Worm (Caenorhabditis elegans) whole organism, young adult: ENCODE measurements around the gene str-182.

Experiments used
- F49E8.2 ChIP-seq: sonication (generic microtip); optimal IDR thresholded peaks from 3 replicates; lab custom pipeline; 2017; ENCODE audit warnings: missing genetic modification characterization, mild to moderate bottlenecking, missing compliant biosample characterization, antibody characterized with exemption, moderate library complexity; ENCODE audit not compliant: insufficient read depth
- Y95B8A.8 ChIP-seq: fragments of 200-800 bp; sonication (Bioruptor generic); IDR thresholded peaks from 2 replicates; pipeline ENCODE4 v1.3.6; 2022; ENCODE audit warnings: missing genetic modification reagents, missing genetic modification characterization, missing compliant biosample characterization
- ccch-3 ChIP-seq: fragments of 200-800 bp; sonication (Bioruptor generic); optimal IDR thresholded peaks from 2 replicates; lab custom pipeline; 2018; ENCODE audit warnings: mild to moderate bottlenecking, missing genetic modification characterization, missing compliant biosample characterization
- cebp-2 ChIP-seq: fragments of 200-800 bp; sonication (Bioruptor generic); IDR thresholded peaks from 2 replicates; pipeline ENCODE4 v1.3.6; 2022; ENCODE audit warnings: missing genetic modification characterization, missing compliant biosample characterization
- ceh-79 ChIP-seq: sonication (generic microtip); optimal IDR thresholded peaks from 2 replicates; lab custom pipeline; 2017; ENCODE audit warnings: mild to moderate bottlenecking, missing genetic modification characterization, missing compliant biosample characterization
- efl-1 ChIP-seq: fragments of 150-350 bp; optimal IDR thresholded peaks from 2 replicates; lab custom pipeline; 2014; ENCODE audit warnings: missing biosample characterization, missing genetic modification reagents, missing genetic modification characterization
- egl-44 ChIP-seq: fragments of 200-800 bp; sonication (Bioruptor generic); IDR thresholded peaks from 2 replicates; pipeline ENCODE4 v1.3.6; 2022; ENCODE audit warnings: missing genetic modification reagents, missing genetic modification characterization, missing compliant biosample characterization
- nhr-120 ChIP-seq: fragments of 200-800 bp; sonication (Bioruptor generic); IDR thresholded peaks from 2 replicates; pipeline ENCODE4 v1.3.6; 2022; ENCODE audit warnings: missing genetic modification characterization, missing compliant biosample characterization
- sdz-38 ChIP-seq: sonication (generic microtip); optimal IDR thresholded peaks from 2 replicates; lab custom pipeline; 2016; ENCODE audit warnings: missing genotype, missing genetic modification characterization, missing compliant biosample characterization
- snpc-1.1 ChIP-seq: sonication (generic microtip); optimal IDR thresholded peaks from 2 replicates; lab custom pipeline; 2017; ENCODE audit warnings: missing genetic modification characterization, mild to moderate bottlenecking, missing compliant biosample characterization, antibody characterized with exemption, moderate library complexity, missing genotype, missing genetic modification reagents; ENCODE audit not compliant: insufficient read depth
- tbx-9 ChIP-seq: sonication (generic microtip); optimal IDR thresholded peaks from 2 replicates; lab custom pipeline; 2016; ENCODE audit warnings: borderline replicate concordance, missing genetic modification characterization, inconsistent platforms, missing compliant biosample characterization
- unc-62 ChIP-seq: fragments of 150-350 bp; optimal IDR thresholded peaks from 2 replicates; lab custom pipeline; 2014; ENCODE audit warnings: missing biosample characterization, missing genetic modification reagents, missing genetic modification characterization
- ztf-3 ChIP-seq: fragments of 200-800 bp; sonication (Bioruptor generic); optimal IDR thresholded peaks from 2 replicates; lab custom pipeline; 2018; ENCODE audit warnings: mild to moderate bottlenecking, missing genetic modification characterization, missing compliant biosample characterization

ce11 chrV:10221317-10221716 is 11.9 kb downstream of the str-182 start, which contains the start of the genes fipr-5 and fipr-9:
- TF ChIP-seq egl-44 (GFP tag; lab: Robert Waterston, UW): no peak
- no peak for TF ChIP-seq F49E8.2 (tag; lab: Kevin White, UChicago)
- no peak for TF ChIP-seq unc-62 (GFP tag; lab: Kevin White, UChicago)
- no peak for TF ChIP-seq tbx-9 (tag; lab: Kevin White, UChicago)
- no peak for TF ChIP-seq ceh-79
- TF ChIP-seq sdz-38 (tag; lab: Kevin White, UChicago): no peak
- no peak for TF ChIP-seq ccch-3
- no peak for TF ChIP-seq efl-1 (GFP tag; lab: Kevin White, UChicago)
- no peak for TF ChIP-seq Y95B8A.8
- TF ChIP-seq snpc-1.1: no peak
- no peak for TF ChIP-seq ztf-3
- TF ChIP-seq cebp-2 (GFP tag; lab: Robert Waterston, UW): no peak
- TF ChIP-seq nhr-120 (GFP tag; lab: Robert Waterston, UW): no peak
